Worm (Caenorhabditis elegans): ENCODE data around the gene C03G5.14.
"Not testable (repeated sequence)": the region's sequence is repeated elsewhere in the genome, so short reads cannot be mapped to it uniquely, and the experiment has no call there.

ce11 chrX:8535006-8535405, 13.3 kb downstream of the C03G5.14 start, which contains the start of gene nspc-1:
- not testable (repeated sequence) for TF ChIP-seq drap-1 (GFP tag; optimal IDR thresholded peaks at IDR 0.05); hlh-1 (tag; optimal IDR thresholded peaks at IDR 0.05); nhr-76 (tag; optimal IDR thresholded peaks at IDR 0.05); elt-3 (tag; optimal IDR thresholded peaks at IDR 0.05); ztf-11 (tag; optimal IDR thresholded peaks at IDR 0.05); nhr-28 (tag; optimal IDR thresholded peaks at IDR 0.05); tbx-8 (GFP tag; optimal IDR thresholded peaks at IDR 0.05); unc-62 (GFP tag; optimal IDR thresholded peaks at IDR 0.05)

Measured in whole organism, mixed stage, embryonic.